Fruit fly (Drosophila melanogaster): Measurements from ENCODE around the gene Cftr.

Gene Cftr

dm6 chr3R:24580067-24580962 is 36.6 kb upstream of the Cftr start:
- TF ChIP-seq lola (GFP tag; optimal IDR thresholded peaks at IDR 0.05) (no peak), tai (GFP tag; optimal IDR thresholded peaks at IDR 0.05) (peak; percentile 24), foxo (GFP tag; optimal IDR thresholded peaks at IDR 0.05) (peak in 1 of 2 experiments; percentile 19)

- no peak for TF ChIP-seq dsf (GFP tag; optimal IDR thresholded peaks at IDR 0.05; ENCODE audit: borderline replicate concordance)
- no peak for TF ChIP-seq GATAd (GFP tag; optimal IDR thresholded peaks at IDR 0.05)
- no peak for TF ChIP-seq Hnf4 (GFP tag; optimal IDR thresholded peaks at IDR 0.05)
- TF ChIP-seq Rel (GFP tag; optimal IDR thresholded peaks at IDR 0.05), result no peak
- no peak for TF ChIP-seq Rel (tag; optimal IDR thresholded peaks at IDR 0.05)
- TF ChIP-seq Dif (GFP tag; optimal IDR thresholded peaks at IDR 0.05; ENCODE audit: partially characterized antibody), result no peak
- no peak for TF ChIP-seq sv (GFP tag; optimal IDR thresholded peaks at IDR 0.05)
- no peak for TF ChIP-seq HLH106 (tag; optimal IDR thresholded peaks at IDR 0.05)
- TF ChIP-seq Jra (GFP tag; optimal IDR thresholded peaks at IDR 0.05), result no peak
- no peak for TF ChIP-seq Vsx2 (GFP tag; optimal IDR thresholded peaks at IDR 0.05; ENCODE audit: partially characterized antibody)
- no peak for TF ChIP-seq psq (GFP tag; optimal IDR thresholded peaks at IDR 0.05)
- TF ChIP-seq CG32264 (GFP tag; optimal IDR thresholded peaks at IDR 0.05), result no peak
- TF ChIP-seq lola (GFP tag; optimal IDR thresholded peaks at IDR 0.05), result no peak
- TF ChIP-seq N (GFP tag; optimal IDR thresholded peaks at IDR 0.05), result no peak
- TF ChIP-seq OdsH (GFP tag; optimal IDR thresholded peaks at IDR 0.05), result no peak
- TF ChIP-seq usp (GFP tag; optimal IDR thresholded peaks at IDR 0.05), result no peak
- TF ChIP-seq rgr (GFP tag; optimal IDR thresholded peaks at IDR 0.05), result no peak
- no peak for TF ChIP-seq ey (GFP tag; optimal IDR thresholded peaks at IDR 0.05)
- no peak for TF ChIP-seq Mio (GFP tag; optimal IDR thresholded peaks at IDR 0.05)
Measured at dm6 chr3R:24577355-24577754, 33.6 kb upstream of the Cftr start.

- TF ChIP-seq tai (GFP tag; optimal IDR thresholded peaks at IDR 0.05) (peak; percentile 26), Rel (GFP tag; optimal IDR thresholded peaks at IDR 0.05) (no peak), Rel (tag; optimal IDR thresholded peaks at IDR 0.05) (peak; percentile 42), HLH106 (tag; optimal IDR thresholded peaks at IDR 0.05) (no peak), dl (GFP tag; optimal IDR thresholded peaks at IDR 0.05; ENCODE audit: insufficient read depth in 1 of 2, partially characterized antibody in 2 of 2) (no peak), Sp1 (GFP tag; optimal IDR thresholded peaks at IDR 0.05) (no peak), woc (GFP tag; optimal IDR thresholded peaks at IDR 0.05) (no peak)
Measured at dm6 chr3R:24575787-24576413, 32.2 kb upstream of the Cftr start.

- no peak for TF ChIP-seq br (GFP tag; optimal IDR thresholded peaks at IDR 0.05)
- TF ChIP-seq dl (GFP tag; optimal IDR thresholded peaks at IDR 0.05; ENCODE audit: insufficient read depth in 1 of 2, partially characterized antibody in 2 of 2), result no peak
- TF ChIP-seq OdsH (GFP tag; optimal IDR thresholded peaks at IDR 0.05), result no peak
- no peak for TF ChIP-seq woc (GFP tag; optimal IDR thresholded peaks at IDR 0.05)
- no peak for TF ChIP-seq Myc (optimal IDR thresholded peaks at IDR 0.05)
- no peak for TF ChIP-seq h (GFP tag; optimal IDR thresholded peaks at IDR 0.05)
- no peak for TF ChIP-seq CrebA (GFP tag; optimal IDR thresholded peaks at IDR 0.05; ENCODE audit: borderline replicate concordance)
Measured at dm6 chr3R:24575109-24575508, 31.4 kb upstream of the Cftr start.

- TF ChIP-seq Dfd (GFP tag; optimal IDR thresholded peaks at IDR 0.05) (peak; percentile 3), fru (GFP tag; optimal IDR thresholded peaks at IDR 0.05) (peak; percentile 49), HLH106 (tag; optimal IDR thresholded peaks at IDR 0.05) (peak; percentile 64), Sp1 (GFP tag; optimal IDR thresholded peaks at IDR 0.05) (peak; percentile 69), Vsx2 (GFP tag; optimal IDR thresholded peaks at IDR 0.05; ENCODE audit: partially characterized antibody) (no peak), h (GFP tag; optimal IDR thresholded peaks at IDR 0.05) (peak; percentile 30), br (GFP tag; optimal IDR thresholded peaks at IDR 0.05) (no peak), ey (GFP tag; optimal IDR thresholded peaks at IDR 0.05) (peak; percentile 21), sage (GFP tag; optimal IDR thresholded peaks at IDR 0.05) (no peak), Myc (optimal IDR thresholded peaks at IDR 0.05) (no peak), tai (GFP tag; optimal IDR thresholded peaks at IDR 0.05) (no peak), rgr (GFP tag; optimal IDR thresholded peaks at IDR 0.05) (peak; percentile 46), woc (GFP tag; optimal IDR thresholded peaks at IDR 0.05) (peak; percentile 11), psq (GFP tag; optimal IDR thresholded peaks at IDR 0.05) (peak; percentile 31), sv (GFP tag; optimal IDR thresholded peaks at IDR 0.05) (peak; percentile 38), Abd-B (GFP tag; optimal IDR thresholded peaks at IDR 0.05) (no peak), dsf (GFP tag; optimal IDR thresholded peaks at IDR 0.05; ENCODE audit: borderline replicate concordance) (no peak), Dif (GFP tag; optimal IDR thresholded peaks at IDR 0.05; ENCODE audit: partially characterized antibody) (no peak), OdsH (GFP tag; optimal IDR thresholded peaks at IDR 0.05) (peak; percentile 49), foxo (GFP tag; optimal IDR thresholded peaks at IDR 0.05) (peak in 1 of 2 experiments; percentile 43), lola (GFP tag; optimal IDR thresholded peaks at IDR 0.05) (no peak), Jra (GFP tag; optimal IDR thresholded peaks at IDR 0.05) (no peak)
Measured at dm6 chr3R:24574123-24574522, 30.4 kb upstream of the Cftr start.

All from whole organism, wandering third instar larva.